Fruit fly (Drosophila melanogaster) whole organism, embryonic: ENCODE measurements around the gene Atac2.

Experiments used
- Antp ChIP-seq: fragments of 200-800 bp; sonication (Bioruptor generic); optimal IDR thresholded peaks from 3 replicates; lab custom pipeline; 2016; ENCODE audit warnings: missing biosample characterization, missing genetic modification characterization
- Bdp1 ChIP-seq: fragments of 200-800 bp; sonication (Bioruptor generic); optimal IDR thresholded peaks from 3 replicates; lab custom pipeline; 2016; ENCODE audit warnings: missing biosample characterization, missing genetic modification characterization
- Bgb ChIP-seq: fragments of 200-800 bp; sonication (Bioruptor generic); IDR thresholded peaks from 2 replicates; pipeline ENCODE4 v1.3.6; 2022; ENCODE audit warnings: missing biosample characterization, missing genetic modification characterization; ENCODE audit not compliant: partially characterized antibody
- CG10321 ChIP-seq: fragments of 200-800 bp; sonication (Bioruptor generic); IDR thresholded peaks from 2 replicates; pipeline ENCODE4 v1.3.6; 2022; ENCODE audit warnings: missing biosample characterization, missing genetic modification characterization
- CG10543 ChIP-seq: fragments of 200-800 bp; sonication (Bioruptor generic); optimal IDR thresholded peaks from 3 replicates; lab custom pipeline; 2017; ENCODE audit warnings: missing biosample characterization, mild to moderate bottlenecking, missing genetic modification characterization, moderate library complexity
- CG11085 ChIP-seq: fragments of 200-800 bp; sonication (Bioruptor generic); IDR thresholded peaks from 2 replicates; pipeline ENCODE4 v1.3.6; 2022; ENCODE audit warnings: missing biosample characterization, missing genetic modification characterization
- CG11504 ChIP-seq: fragments of 200-800 bp; sonication (Bioruptor generic); optimal IDR thresholded peaks from 3 replicates; lab custom pipeline; 2019; ENCODE audit warnings: missing biosample characterization, mild to moderate bottlenecking, missing genetic modification characterization, moderate library complexity
- CG11560 ChIP-seq: fragments of 200-800 bp; sonication (Bioruptor generic); IDR thresholded peaks from 3 replicates; pipeline ENCODE4 v1.3.6; 2022; ENCODE audit warnings: missing biosample characterization, missing genetic modification characterization
- CG11695 ChIP-seq: fragments of 200-800 bp; sonication (Bioruptor generic); IDR thresholded peaks from 3 replicates; pipeline ENCODE4 v1.3.6; 2022; ENCODE audit warnings: missing biosample characterization, missing genetic modification characterization
- CG12236 ChIP-seq: fragments of 200-800 bp; sonication (Bioruptor generic); optimal IDR thresholded peaks from 2 replicates; lab custom pipeline; 2016; ENCODE audit warnings: missing biosample characterization, missing genetic modification characterization
- CG12769 ChIP-seq: fragments of 200-800 bp; sonication (Bioruptor generic); optimal IDR thresholded peaks from 2 replicates; lab custom pipeline; 2019; ENCODE audit warnings: missing biosample characterization, mild to moderate bottlenecking, missing genetic modification characterization, moderate library complexity
- CG14014 ChIP-seq: fragments of 200-800 bp; sonication (Bioruptor generic); IDR thresholded peaks from 2 replicates; pipeline ENCODE4 v1.3.6; 2022; ENCODE audit warnings: missing biosample characterization, missing genetic modification characterization
- CG14050 ChIP-seq: fragments of 200-800 bp; sonication (Bioruptor generic); IDR thresholded peaks from 3 replicates; pipeline ENCODE4 v1.3.6; 2022; ENCODE audit warnings: missing biosample characterization, missing genetic modification characterization
- CG15479 ChIP-seq: fragments of 200-800 bp; sonication (Bioruptor generic); optimal IDR thresholded peaks from 3 replicates; lab custom pipeline; 2019; ENCODE audit warnings: missing biosample characterization, mild to moderate bottlenecking, missing genetic modification characterization, moderate library complexity
- CG17612 ChIP-seq: fragments of 200-800 bp; sonication (Bioruptor generic); IDR thresholded peaks from 2 replicates; pipeline ENCODE4 v1.3.6; 2022; ENCODE audit warnings: missing biosample characterization, missing genetic modification characterization
- CG17912 ChIP-seq: fragments of 200-800 bp; sonication (Bioruptor generic); optimal IDR thresholded peaks from 2 replicates; lab custom pipeline; 2018; ENCODE audit warnings: missing biosample characterization, mild to moderate bottlenecking, missing genetic modification characterization
- CG34376 ChIP-seq: fragments of 200-800 bp; sonication (Bioruptor generic); optimal IDR thresholded peaks from 2 replicates; lab custom pipeline; 2018; ENCODE audit warnings: missing biosample characterization, mild to moderate bottlenecking, missing genetic modification characterization
- CG3726 ChIP-seq: fragments of 200-800 bp; sonication (Bioruptor generic); IDR thresholded peaks from 3 replicates; pipeline ENCODE4, ENCODE4 v1.3.6; 2022; ENCODE audit warnings: missing biosample characterization, missing genetic modification characterization
- CG43689 ChIP-seq: fragments of 200-800 bp; sonication (Bioruptor generic); IDR thresholded peaks from 2 replicates; pipeline ENCODE4 v1.3.6; 2022; ENCODE audit warnings: missing biosample characterization, missing genetic modification characterization
- CG6272 ChIP-seq: fragments of 200-800 bp; sonication (Bioruptor generic); IDR thresholded peaks from 2 replicates; pipeline ENCODE4 v1.3.6; 2022; ENCODE audit warnings: missing biosample characterization, missing genetic modification characterization
- CG6854 ChIP-seq: fragments of 200-800 bp; sonication (Bioruptor generic); optimal IDR thresholded peaks from 3 replicates; lab custom pipeline; 2017; ENCODE audit warnings: missing biosample characterization, mild to moderate bottlenecking, missing genetic modification characterization
- CG7786 ChIP-seq: fragments of 200-800 bp; sonication (Bioruptor generic); optimal IDR thresholded peaks from 2 replicates; lab custom pipeline; 2016; ENCODE audit warnings: missing biosample characterization, missing genetic modification characterization
- CG8089 ChIP-seq: fragments of 200-800 bp; sonication (Bioruptor generic); optimal IDR thresholded peaks from 3 replicates; lab custom pipeline; 2016; ENCODE audit warnings: missing biosample characterization, missing genetic modification characterization
- CG8281 ChIP-seq: fragments of 200-800 bp; sonication (Bioruptor generic); optimal IDR thresholded peaks from 2 replicates; lab custom pipeline; 2018; ENCODE audit warnings: missing biosample characterization, mild to moderate bottlenecking, missing genetic modification characterization, moderate library complexity
- CG8944 ChIP-seq: fragments of 200-800 bp; sonication (Bioruptor generic); optimal IDR thresholded peaks from 3 replicates; lab custom pipeline; 2016; ENCODE audit warnings: missing biosample characterization, missing genetic modification characterization
- CG9932 ChIP-seq: fragments of 200-800 bp; sonication (Bioruptor generic); IDR thresholded peaks from 2 replicates; pipeline ENCODE4 v1.3.6; 2022; ENCODE audit warnings: missing biosample characterization, missing genetic modification characterization
- CHES-1-like ChIP-seq: fragments of 200-800 bp; sonication (Bioruptor generic); optimal IDR thresholded peaks from 2 replicates; lab custom pipeline; 2016; ENCODE audit warnings: missing biosample characterization, missing genetic modification characterization
- CkIIα-i1 ChIP-seq: fragments of 200-800 bp; sonication (Bioruptor generic); IDR thresholded peaks from 2 replicates; pipeline ENCODE4 v1.3.6; 2022; ENCODE audit warnings: missing biosample characterization, missing genetic modification characterization
- CrebB ChIP-seq: fragments of 200-800 bp; sonication (Bioruptor generic); optimal IDR thresholded peaks from 3 replicates; lab custom pipeline; 2018; ENCODE audit warnings: missing biosample characterization, mild to moderate bottlenecking, missing genetic modification characterization
- D ChIP-seq, 2 experiments: fragments of 200-800 bp in 1 of 2; fragments of >200 bp in 1 of 2; sonication (Bioruptor generic) in 1 of 2; optimal IDR thresholded peaks; 2 replicates in 1 of 2; 3 replicates in 1 of 2; lab custom pipeline; 2017; ENCODE audit warnings: mild to moderate bottlenecking in 1 of 2, missing biosample characterization in 1 of 2, missing genetic modification characterization in 1 of 2, missing genetic modification reagents in 1 of 2
- H2.0 ChIP-seq: fragments of 200-800 bp; sonication (Bioruptor generic); IDR thresholded peaks from 2 replicates; pipeline ENCODE4 v1.3.6; 2022; ENCODE audit warnings: missing biosample characterization, missing genetic modification characterization
- HLHmδ ChIP-seq: fragments of 200-800 bp; sonication (Bioruptor generic); optimal IDR thresholded peaks from 2 replicates; lab custom pipeline; 2018; ENCODE audit warnings: missing biosample characterization, mild to moderate bottlenecking, missing genetic modification characterization, moderate library complexity
- MBD-R2 ChIP-seq: fragments of 200-800 bp; sonication (Bioruptor generic); IDR thresholded peaks from 2 replicates; pipeline ENCODE4 v1.3.6; 2022; ENCODE audit warnings: missing biosample characterization, missing genetic modification characterization
- MTF-1 ChIP-seq: fragments of 200-800 bp; sonication (Bioruptor generic); optimal IDR thresholded peaks from 2 replicates; lab custom pipeline; 2018; ENCODE audit warnings: missing biosample characterization, mild to moderate bottlenecking, missing genetic modification characterization, borderline replicate concordance
- ato ChIP-seq: fragments of 200-800 bp; sonication (Bioruptor generic); IDR thresholded peaks from 2 replicates; pipeline ENCODE4 v1.3.6; 2022; ENCODE audit warnings: missing biosample characterization, missing genetic modification characterization; ENCODE audit not compliant: partially characterized antibody
- crc ChIP-seq: fragments of 200-800 bp; sonication (Bioruptor generic); optimal IDR thresholded peaks from 2 replicates; lab custom pipeline; 2016; ENCODE audit warnings: missing biosample characterization, missing genetic modification characterization
- en ChIP-seq: fragments of 200-800 bp; sonication (Bioruptor generic); optimal IDR thresholded peaks from 2 replicates; lab custom pipeline; 2016; ENCODE audit warnings: missing biosample characterization, missing genetic modification characterization
- eve ChIP-seq, 2 experiments: fragments of >200 bp; optimal IDR thresholded peaks; 2 replicates each; lab custom pipeline; 2017; ENCODE audit warnings: missing biosample characterization in 2 of 2, missing genetic modification characterization in 2 of 2
- grau ChIP-seq: fragments of 200-800 bp; optimal IDR thresholded peaks from 3 replicates; lab custom pipeline; 2019; ENCODE audit warnings: missing biosample characterization, mild to moderate bottlenecking, missing genetic modification characterization, moderate library complexity
- hth ChIP-seq: fragments of >200 bp; optimal IDR thresholded peaks from 2 replicates; lab custom pipeline; 2017; ENCODE audit warnings: inconsistent platforms
- kni ChIP-seq: fragments of 200-800 bp; sonication (Bioruptor generic); optimal IDR thresholded peaks from 3 replicates; lab custom pipeline; 2017; ENCODE audit warnings: mild to moderate bottlenecking, missing biosample characterization, missing genetic modification reagents, missing genetic modification characterization
- p53 ChIP-seq: fragments of 200-800 bp; sonication (Bioruptor generic); optimal IDR thresholded peaks from 2 replicates; lab custom pipeline; 2016; ENCODE audit warnings: missing biosample characterization, missing genetic modification characterization
- pan ChIP-seq, 4 experiments: fragments of >200 bp in 3 of 4; fragments of 200-800 bp in 1 of 4; sonication (Bioruptor generic) in 1 of 4; optimal IDR thresholded peaks in 3 of 4; IDR thresholded peaks in 1 of 4; 2 replicates each; pipeline versions ENCODE4 v1.3.6 to Lab custom; 2017 to 2022; ENCODE audit warnings: missing biosample characterization in 2 of 4, missing genetic modification characterization in 2 of 4, mixed read lengths in 1 of 4
- pho ChIP-seq: fragments of 200-800 bp; sonication (Bioruptor generic); optimal IDR thresholded peaks from 2 replicates; lab custom pipeline; 2016; ENCODE audit warnings: missing biosample characterization, missing genetic modification characterization
- sob ChIP-seq: fragments of 200-800 bp; sonication (Bioruptor generic); IDR thresholded peaks from 2 replicates; pipeline ENCODE4 v1.3.6; 2022; ENCODE audit warnings: missing biosample characterization, missing genetic modification characterization
- sqz ChIP-seq: fragments of 200-800 bp; sonication (Bioruptor generic); optimal IDR thresholded peaks from 3 replicates; lab custom pipeline; 2018; ENCODE audit warnings: missing biosample characterization, mild to moderate bottlenecking, missing genetic modification characterization
- tgo ChIP-seq: fragments of 200-800 bp; sonication (Bioruptor generic); IDR thresholded peaks from 3 replicates; pipeline ENCODE4 v1.3.6; 2022; ENCODE audit warnings: missing biosample characterization, missing genetic modification characterization
- tin ChIP-seq: fragments of 200-800 bp; sonication (Bioruptor generic); optimal IDR thresholded peaks from 3 replicates; lab custom pipeline; 2016; ENCODE audit warnings: missing biosample characterization, missing genetic modification characterization
- twi ChIP-seq: fragments of 200-800 bp; optimal IDR thresholded peaks from 2 replicates; lab custom pipeline; 2019; ENCODE audit warnings: missing biosample characterization, mild to moderate bottlenecking, missing genetic modification characterization, moderate library complexity
- tx ChIP-seq: fragments of 200-800 bp; sonication (Bioruptor generic); optimal IDR thresholded peaks from 2 replicates; lab custom pipeline; 2016; ENCODE audit warnings: missing biosample characterization, missing genetic modification characterization
- wdn ChIP-seq: fragments of 200-800 bp; sonication (Bioruptor generic); IDR thresholded peaks from 2 replicates; pipeline ENCODE4 v1.3.6; 2022; ENCODE audit warnings: missing biosample characterization, missing genetic modification characterization

Atac2 gene

DNA sequence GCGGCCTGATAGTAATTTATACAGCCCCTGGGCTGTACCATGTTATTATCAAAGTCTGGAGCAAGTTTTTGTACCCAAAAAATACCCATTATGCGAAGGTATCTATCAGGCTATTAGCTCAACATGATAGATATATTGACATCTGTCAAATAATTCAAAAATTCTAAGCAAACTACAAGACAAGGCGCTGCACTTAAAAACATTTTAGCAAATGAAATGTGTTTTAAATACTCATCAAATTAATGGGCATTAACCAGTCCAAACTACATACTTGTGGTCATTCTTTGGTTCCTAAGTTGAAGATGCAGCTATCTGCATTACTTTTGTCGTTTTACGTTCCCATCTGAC is 41.3 kb upstream of the Atac2 start (continued):
- TF ChIP-seq H2.0 (GFP tag; lab: Robert Waterston, UW) (peak; percentile 40; the same call in 1 of the 2 replicates), CG10543 (no peak), CG11560 (tag; lab: Robert Waterston, UW) (no peak), CG3726 (GFP tag; lab: Robert Waterston, UW) (peak; percentile 48; the same call in 1 of the 3 replicates), tin (peak; percentile 58), ato (no peak), CG10321 (GFP tag; lab: Robert Waterston, UW) (no peak), twi (tag; lab: Kevin White, UChicago) (peak; percentile 61), kni (GFP tag; lab: Kevin White, UChicago) (no peak), Bdp1 (no peak), CG6272 (GFP tag; lab: Robert Waterston, UW) (peak; percentile 47), wdn (no peak), CrebB (no peak), en (no peak), pho (GFP tag; lab: Kevin White, UChicago) (no peak), tgo (GFP tag; lab: Robert Waterston, UW) (peak; percentile 70), sqz (GFP tag; lab: Kevin White, UChicago) (peak; percentile 52), CG14014 (GFP tag; lab: Robert Waterston, UW) (0 out of 2 replicates have a peak, but pooled peaks have one; percentile 15), grau (tag; lab: Kevin White, UChicago) (peak; percentile 48), eve (GFP tag; optimal IDR thresholded peaks at IDR 0.05; lab: Kevin White, UChicago) (peak in 1 of 2 experiments; percentile 87), CG7786 (GFP tag; lab: Kevin White, UChicago) (no peak), CG12769 (tag; lab: Kevin White, UChicago) (peak; percentile 73), HLHmδ (GFP tag; lab: Kevin White, UChicago) (no peak), CG12236 (GFP tag; lab: Kevin White, UChicago) (no peak), sob (peak; percentile 75), CG15479 (peak; percentile 4), D (optimal IDR thresholded peaks at IDR 0.05; lab: Kevin White, UChicago) (no peak), D (GFP tag; optimal IDR thresholded peaks at IDR 0.05; lab: Kevin White, UChicago) (peak; percentile 78), CG11504 (tag; lab: Kevin White, UChicago) (peak; percentile 64), MBD-R2 (GFP tag; lab: Robert Waterston, UW) (no peak), CG11085 (GFP tag; lab: Robert Waterston, UW) (0 out of 2 replicates have a peak, but pooled peaks have one; percentile 41), CkIIα-i1 (GFP tag; lab: Robert Waterston, UW) (no peak), CG8281 (tag; lab: Kevin White, UChicago) (peak; percentile 37), Antp (GFP tag; lab: Kevin White, UChicago) (no peak), CHES-1-like (GFP tag; lab: Kevin White, UChicago) (no peak), CG9932 (no peak), MTF-1 (peak; percentile 40), CG43689 (GFP tag; lab: Robert Waterston, UW) (no peak), CG6854 (GFP tag; lab: Kevin White, UChicago) (no peak), CG8944 (GFP tag; lab: Kevin White, UChicago) (peak; percentile 27), hth (lab: Kevin White, UChicago) (no peak), CG11695 (peak; percentile 58; the same call in 1 of the 3 replicates), pan (optimal IDR thresholded peaks at IDR 0.05; lab: Kevin White, UChicago) (no peak), pan (GFP tag; optimal IDR thresholded peaks at IDR 0.05 in 1 of 2, IDR thresholded peaks at IDR 0.05 in 1 of 2) (peak in 1 of 2 experiments; percentile 72), CG14050 (GFP tag; lab: Robert Waterston, UW) (0 out of 3 replicates have a peak, but pooled peaks have one; percentile 13), CG8089 (GFP tag; lab: Kevin White, UChicago) (no peak), crc (GFP tag; lab: Kevin White, UChicago) (peak; percentile 30), tx (no peak), p53 (GFP tag; lab: Kevin White, UChicago) (no peak), CG17612 (GFP tag; lab: Robert Waterston, UW) (peak; percentile 63), CG34376 (GFP tag; lab: Kevin White, UChicago) (no peak), Bgb (GFP tag; lab: Robert Waterston, UW) (no peak), CG17912 (GFP tag; lab: Kevin White, UChicago) (no peak)
